Fruit fly (Drosophila melanogaster) ovary, adult (tissue): ENCODE measurements around the gene CG1116.

ENCODE experiments used
- CG17801 ChIP-seq: fragments of 200-800 bp; optimal IDR thresholded peaks from 2 replicates; lab custom pipeline; 2019; ENCODE audit warnings: missing biosample characterization, mild to moderate bottlenecking, missing genetic modification characterization, moderate library complexity; ENCODE audit not compliant: partially characterized antibody

CG1116 gene

DNA sequence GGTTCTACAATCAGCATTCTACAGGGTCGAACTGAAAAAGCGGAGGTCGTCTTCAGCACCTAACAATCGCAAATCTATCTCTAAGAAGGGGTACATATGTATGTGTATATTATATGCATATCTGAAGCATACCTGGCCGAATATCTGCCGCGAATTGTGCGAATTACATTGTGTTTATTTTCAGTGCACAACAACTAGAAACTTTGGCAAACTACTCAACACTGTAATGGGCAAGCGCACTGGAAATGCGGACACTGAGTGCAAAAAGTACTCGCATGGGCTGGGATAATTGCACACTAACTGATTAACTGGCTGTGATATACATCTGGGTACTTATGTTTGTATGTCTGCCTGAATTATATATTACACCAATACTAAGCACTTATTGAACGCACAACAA lies 51.3 kb downstream of the CG1116 start:
- peak; percentile 14 for TF ChIP-seq CG17801
